Fruit fly (Drosophila melanogaster): Measurements from ENCODE around the gene CG13972.
A peak's percentile ranks its signal among the peaks of the same experiment; 100 is the strongest.

CG13972 gene

dm6 chr3R:27554964-27555363, 37.9 kb upstream of the CG13972 start:
- TF ChIP-seq CG14965 (GFP tag; optimal IDR thresholded peaks at IDR 0.05; ENCODE audit: borderline replicate concordance) (no peak), CG1024 (GFP tag; IDR thresholded peaks at IDR 0.05) (peak; percentile 74), crc (GFP tag; optimal IDR thresholded peaks at IDR 0.05) (peak; percentile 58), slou (GFP tag; optimal IDR thresholded peaks at IDR 0.05) (peak; percentile 11), HmgZ (tag; optimal IDR thresholded peaks at IDR 0.05) (peak; percentile 68), CG2199 (GFP tag; IDR thresholded peaks at IDR 0.05) (peak; percentile 57; the same call in 1 of the 3 replicates), pb (GFP tag; optimal IDR thresholded peaks at IDR 0.05) (peak; percentile 27), CG5180 (GFP tag; optimal IDR thresholded peaks at IDR 0.05) (peak; percentile 70), Chrac-16 (GFP tag; optimal IDR thresholded peaks at IDR 0.05) (peak; percentile 78), Lim3 (GFP tag; IDR thresholded peaks at IDR 0.05) (no peak), twi (tag; optimal IDR thresholded peaks at IDR 0.05) (peak; percentile 62), Blimp-1 (GFP tag; optimal IDR thresholded peaks at IDR 0.05) (peak; percentile 87), CG16813 (GFP tag; IDR thresholded peaks at IDR 0.05; ENCODE audit: partially characterized antibody) (no peak), ham (GFP tag; IDR thresholded peaks at IDR 0.05) (no peak), Asciz (GFP tag; optimal IDR thresholded peaks at IDR 0.05) (peak; percentile 84), Atf-2 (GFP tag; optimal IDR thresholded peaks at IDR 0.05) (peak; percentile 50), aop (GFP tag; IDR thresholded peaks at IDR 0.05) (peak; percentile 57; the same call in 1 of the 2 replicates), wdn (GFP tag; IDR thresholded peaks at IDR 0.05) (peak; percentile 74), CG17328 (GFP tag; IDR thresholded peaks at IDR 0.05) (peak; percentile 84), CG8359 (GFP tag; optimal IDR thresholded peaks at IDR 0.05; ENCODE audit: borderline replicate concordance) (peak; percentile 75), CG5953 (GFP tag; IDR thresholded peaks at IDR 0.05) (0 out of 2 replicates have a peak, but pooled peaks have one; percentile 43), run (tag; optimal IDR thresholded peaks at IDR 0.05) (peak; percentile 59), CG3163 (GFP tag; optimal IDR thresholded peaks at IDR 0.05) (peak; percentile 39), Nf-YC (tag; optimal IDR thresholded peaks at IDR 0.05) (no peak), CG16863 (GFP tag; optimal IDR thresholded peaks at IDR 0.05) (peak; percentile 76), CG4707 (GFP tag; optimal IDR thresholded peaks at IDR 0.05) (peak; percentile 71), CG32532 (GFP tag; IDR thresholded peaks at IDR 0.05) (peak; percentile 73), hbn (GFP tag; IDR thresholded peaks at IDR 0.05; ENCODE audit: partially characterized antibody) (no peak), sug (tag; optimal IDR thresholded peaks at IDR 0.05) (peak; percentile 50), CG9797 (GFP tag; optimal IDR thresholded peaks at IDR 0.05) (no peak), shn (GFP tag; optimal IDR thresholded peaks at IDR 0.05) (peak; percentile 56), kah (GFP tag; optimal IDR thresholded peaks at IDR 0.05) (peak; percentile 72), tx (GFP tag; optimal IDR thresholded peaks at IDR 0.05) (peak; percentile 64), CG10959 (GFP tag; IDR thresholded peaks at IDR 0.05) (peak; percentile 84), CG7839 (tag; optimal IDR thresholded peaks at IDR 0.05) (peak; percentile 89), gem (tag; optimal IDR thresholded peaks at IDR 0.05) (peak; percentile 89), pum (GFP tag; optimal IDR thresholded peaks at IDR 0.05) (peak; percentile 77), CG15696 (tag; optimal IDR thresholded peaks at IDR 0.05) (peak; percentile 47), chif (GFP tag; optimal IDR thresholded peaks at IDR 0.05) (peak; percentile 78 to 83), CG12744 (GFP tag; optimal IDR thresholded peaks at IDR 0.05) (peak; percentile 55), B-H1 (GFP tag; IDR thresholded peaks at IDR 0.05) (peak; percentile 69), CG2889 (GFP tag; IDR thresholded peaks at IDR 0.05) (0 out of 3 replicates have a peak, but pooled peaks have one; percentile 47), Ada2b (GFP tag; IDR thresholded peaks at IDR 0.05) (peak; percentile 76), CG34422 (GFP tag; IDR thresholded peaks at IDR 0.05) (peak; percentile 83), CG10147 (GFP tag; optimal IDR thresholded peaks at IDR 0.05) (peak; percentile 63), CG3065 (GFP tag; optimal IDR thresholded peaks at IDR 0.05) (no peak), fd102C (GFP tag; optimal IDR thresholded peaks at IDR 0.05) (no peak), CG3281 (GFP tag; optimal IDR thresholded peaks at IDR 0.05) (peak; percentile 67), org-1 (GFP tag; optimal IDR thresholded peaks at IDR 0.05) (peak; percentile 73), CG1603 (tag; optimal IDR thresholded peaks at IDR 0.05) (peak; percentile 81), E2f2 (GFP tag; IDR thresholded peaks at IDR 0.05) (peak; percentile 54)
